Fruit fly (Drosophila melanogaster) whole organism, embryonic: ENCODE results near the gene CG1951.

ENCODE experiments used
- Awh ChIP-seq: fragments of 200-800 bp; sonication (Bioruptor generic); IDR thresholded peaks from 2 replicates; pipeline ENCODE4, ENCODE4 v1.3.6; 2022; ENCODE audit warnings: missing biosample characterization, missing genetic modification characterization
- CG12155 ChIP-seq: fragments of 200-800 bp; sonication (Bioruptor generic); optimal IDR thresholded peaks from 3 replicates; lab custom pipeline; 2016; ENCODE audit warnings: missing biosample characterization, missing genetic modification characterization
- CG14710 ChIP-seq: fragments of 200-800 bp; sonication (Bioruptor generic); optimal IDR thresholded peaks from 3 replicates; lab custom pipeline; 2019; ENCODE audit warnings: missing biosample characterization, mild to moderate bottlenecking, missing genetic modification characterization, moderate library complexity
- CG1602 ChIP-seq: fragments of 200-800 bp; sonication (Bioruptor generic); optimal IDR thresholded peaks from 3 replicates; lab custom pipeline; 2016; ENCODE audit warnings: missing biosample characterization, missing genetic modification characterization
- CG16779 ChIP-seq: fragments of 200-800 bp; sonication (Bioruptor generic); IDR thresholded peaks from 2 replicates; pipeline ENCODE4 v1.3.6; 2022; ENCODE audit warnings: missing biosample characterization, missing genetic modification characterization
- CG16813 ChIP-seq: fragments of 200-800 bp; sonication (Bioruptor generic); IDR thresholded peaks from 3 replicates; pipeline ENCODE4 v1.3.6; 2022; ENCODE audit warnings: missing biosample characterization, missing genetic modification characterization; ENCODE audit not compliant: partially characterized antibody
- CG2875 ChIP-seq: fragments of 200-800 bp; sonication (Bioruptor generic); optimal IDR thresholded peaks from 2 replicates; lab custom pipeline; 2017; ENCODE audit warnings: missing biosample characterization, mild to moderate bottlenecking, missing genetic modification characterization, missing genetic modification reagents
- CG34422 ChIP-seq: fragments of 200-800 bp; sonication (Bioruptor generic); IDR thresholded peaks from 3 replicates; pipeline ENCODE4 v1.3.6; 2022; ENCODE audit warnings: missing biosample characterization, missing genetic modification characterization
- CG3726 ChIP-seq: fragments of 200-800 bp; sonication (Bioruptor generic); IDR thresholded peaks from 3 replicates; pipeline ENCODE4, ENCODE4 v1.3.6; 2022; ENCODE audit warnings: missing biosample characterization, missing genetic modification characterization
- CG6791 ChIP-seq: fragments of 200-800 bp; sonication (Bioruptor generic); IDR thresholded peaks from 3 replicates; pipeline ENCODE4 v1.3.6; 2022; ENCODE audit warnings: missing biosample characterization, missing genetic modification characterization; ENCODE audit not compliant: partially characterized antibody
- CG7963 ChIP-seq: fragments of 200-800 bp; sonication (Bioruptor generic); IDR thresholded peaks from 3 replicates; pipeline ENCODE4 v1.3.6; 2022; ENCODE audit warnings: missing biosample characterization, missing genetic modification characterization; ENCODE audit not compliant: partially characterized antibody
- CG9932 ChIP-seq: fragments of 200-800 bp; sonication (Bioruptor generic); IDR thresholded peaks from 2 replicates; pipeline ENCODE4 v1.3.6; 2022; ENCODE audit warnings: missing biosample characterization, missing genetic modification characterization
- CoRest ChIP-seq: fragments of 200-800 bp; sonication (Bioruptor generic); optimal IDR thresholded peaks from 3 replicates; lab custom pipeline; 2018; ENCODE audit warnings: missing biosample characterization, mild to moderate bottlenecking, missing genetic modification characterization, moderate library complexity
- Deaf1 ChIP-seq: fragments of 200-800 bp; optimal IDR thresholded peaks from 3 replicates; lab custom pipeline; 2019; ENCODE audit warnings: missing biosample characterization, mild to moderate bottlenecking, missing genetic modification characterization, moderate library complexity
- E2f2 ChIP-seq: fragments of 200-800 bp; sonication (Bioruptor generic); IDR thresholded peaks from 2 replicates; pipeline ENCODE4 v1.3.6; 2022; ENCODE audit warnings: missing biosample characterization, missing genetic modification characterization
- Eip74EF ChIP-seq, 2 experiments: fragments of 200-800 bp in 1 of 2; fragments of >200 bp in 1 of 2; sonication (Bioruptor generic) in 1 of 2; optimal IDR thresholded peaks; 2 replicates each; lab custom pipeline; 2017 to 2019; ENCODE audit warnings: missing biosample characterization in 2 of 2, missing genetic modification characterization in 2 of 2, mild to moderate bottlenecking in 1 of 2, moderate library complexity in 1 of 2
- Elba2 ChIP-seq: fragments of 200-800 bp; sonication (Bioruptor generic); optimal IDR thresholded peaks from 3 replicates; lab custom pipeline; 2016; ENCODE audit warnings: missing biosample characterization, missing genetic modification characterization
- H15 ChIP-seq: fragments of 200-800 bp; sonication (Bioruptor generic); IDR thresholded peaks from 3 replicates; pipeline ENCODE4 v1.3.6; 2022; ENCODE audit warnings: missing biosample characterization, missing genetic modification characterization
- HHEX ChIP-seq: fragments of 200-800 bp; sonication (Bioruptor generic); optimal IDR thresholded peaks from 3 replicates; lab custom pipeline; 2017; ENCODE audit warnings: missing biosample characterization, mild to moderate bottlenecking, missing genetic modification characterization, missing genetic modification reagents
- Hmr ChIP-seq: fragments of 200-800 bp; sonication (Bioruptor generic); optimal IDR thresholded peaks from 3 replicates; lab custom pipeline; 2017; ENCODE audit warnings: mild to moderate bottlenecking, missing biosample characterization, missing genetic modification reagents, missing genetic modification characterization
- Kr ChIP-seq: fragments of 200-800 bp; sonication (Bioruptor generic); optimal IDR thresholded peaks from 2 replicates; lab custom pipeline; 2017; ENCODE audit warnings: missing biosample characterization, mild to moderate bottlenecking, missing genetic modification characterization
- Med ChIP-seq: fragments of 200-800 bp; sonication (Bioruptor generic); peaks from one replicate; lab custom pipeline; 2016; ENCODE audit warnings: missing biosample characterization, missing genetic modification characterization, mild to moderate bottlenecking, inconsistent platforms, moderate library complexity
- Myb ChIP-seq: fragments of 200-800 bp; sonication (Bioruptor generic); optimal IDR thresholded peaks from 2 replicates; lab custom pipeline; 2016; ENCODE audit warnings: missing biosample characterization, missing genetic modification characterization
- Nf-YB ChIP-seq: fragments of 200-800 bp; sonication (Bioruptor generic); optimal IDR thresholded peaks from 3 replicates; lab custom pipeline; 2019; ENCODE audit warnings: missing biosample characterization, mild to moderate bottlenecking, missing genetic modification characterization, moderate library complexity
- Pdp1 ChIP-seq, 2 experiments: fragments of 200-800 bp; sonication (Bioruptor generic); optimal IDR thresholded peaks; 3 replicates each; lab custom pipeline; 2016; ENCODE audit warnings: missing biosample characterization in 2 of 2, missing genetic modification characterization in 2 of 2, mild to moderate bottlenecking in 1 of 2, moderate library complexity in 1 of 2
- Xbp1 ChIP-seq: fragments of 200-800 bp; sonication (Bioruptor generic); optimal IDR thresholded peaks from 3 replicates; lab custom pipeline; 2016; ENCODE audit warnings: missing biosample characterization, mild to moderate bottlenecking, missing genetic modification characterization
- YL-1 ChIP-seq: fragments of 200-800 bp; sonication (Bioruptor generic); optimal IDR thresholded peaks from 3 replicates; lab custom pipeline; 2017; ENCODE audit warnings: missing biosample characterization, mild to moderate bottlenecking, missing genetic modification characterization
- amos ChIP-seq: fragments of 200-800 bp; sonication (Bioruptor generic); IDR thresholded peaks from 2 replicates; pipeline ENCODE4 v1.3.6; 2022; ENCODE audit warnings: missing biosample characterization, missing genetic modification characterization; ENCODE audit not compliant: partially characterized antibody
- ara ChIP-seq: fragments of 200-800 bp; sonication (Bioruptor generic); IDR thresholded peaks from 2 replicates; pipeline ENCODE4 v1.3.6; 2022; ENCODE audit warnings: missing biosample characterization, missing genetic modification characterization
- ato ChIP-seq: fragments of 200-800 bp; sonication (Bioruptor generic); IDR thresholded peaks from 2 replicates; pipeline ENCODE4 v1.3.6; 2022; ENCODE audit warnings: missing biosample characterization, missing genetic modification characterization; ENCODE audit not compliant: partially characterized antibody
- emc ChIP-seq: fragments of 200-800 bp; sonication (Bioruptor generic); optimal IDR thresholded peaks from 2 replicates; lab custom pipeline; 2016; ENCODE audit warnings: missing biosample characterization, missing genetic modification characterization
- eve ChIP-seq, 2 experiments: fragments of >200 bp; optimal IDR thresholded peaks; 2 replicates each; lab custom pipeline; 2017; ENCODE audit warnings: missing biosample characterization in 2 of 2, missing genetic modification characterization in 2 of 2
- exex ChIP-seq: fragments of 200-800 bp; sonication (Bioruptor generic); optimal IDR thresholded peaks from 4 replicates; lab custom pipeline; 2018; ENCODE audit warnings: missing biosample characterization, mild to moderate bottlenecking, missing genetic modification characterization, moderate library complexity
- fd64A ChIP-seq: fragments of 200-800 bp; sonication (Bioruptor generic); optimal IDR thresholded peaks from 3 replicates; lab custom pipeline; 2018; ENCODE audit warnings: missing biosample characterization, mild to moderate bottlenecking, missing genetic modification characterization
- gem ChIP-seq: fragments of 200-800 bp; sonication (Bioruptor generic); optimal IDR thresholded peaks from 2 replicates; lab custom pipeline; 2019; ENCODE audit warnings: missing biosample characterization, mild to moderate bottlenecking, missing genetic modification characterization, moderate library complexity
- hb ChIP-seq: fragments of 200-800 bp; sonication (Bioruptor generic); IDR thresholded peaks from 3 replicates; pipeline ENCODE4 v1.3.6; 2022; ENCODE audit warnings: missing biosample characterization, missing genetic modification characterization; ENCODE audit not compliant: partially characterized antibody
- mld ChIP-seq: fragments of 200-800 bp; sonication (Bioruptor generic); IDR thresholded peaks from 3 replicates; pipeline ENCODE4 v1.3.6; 2022; ENCODE audit warnings: missing biosample characterization, missing genetic modification characterization; ENCODE audit not compliant: partially characterized antibody
- nerfin-2 ChIP-seq: fragments of 200-800 bp; sonication (Bioruptor generic); IDR thresholded peaks from 2 replicates; pipeline ENCODE4 v1.3.6; 2022; ENCODE audit warnings: missing biosample characterization, missing genetic modification characterization; ENCODE audit not compliant: partially characterized antibody
- pho ChIP-seq: fragments of 200-800 bp; sonication (Bioruptor generic); optimal IDR thresholded peaks from 2 replicates; lab custom pipeline; 2016; ENCODE audit warnings: missing biosample characterization, missing genetic modification characterization
- pzg ChIP-seq: fragments of 200-800 bp; sonication (Bioruptor generic); optimal IDR thresholded peaks from 3 replicates; lab custom pipeline; 2018; ENCODE audit warnings: missing biosample characterization, mild to moderate bottlenecking, missing genetic modification characterization, moderate library complexity
- rib ChIP-seq: fragments of 200-800 bp; sonication (Bioruptor generic); IDR thresholded peaks from 2 replicates; pipeline ENCODE4 v1.3.6; 2022; ENCODE audit warnings: missing biosample characterization, missing genetic modification characterization
- row ChIP-seq: fragments of 200-800 bp; sonication (Bioruptor generic); IDR thresholded peaks from 3 replicates; pipeline ENCODE4 v1.3.6; 2022; ENCODE audit warnings: missing biosample characterization, missing genetic modification characterization
- sd ChIP-seq: fragments of 200-800 bp; sonication (Bioruptor generic); optimal IDR thresholded peaks from 3 replicates; lab custom pipeline; 2018; ENCODE audit warnings: missing biosample characterization, mild to moderate bottlenecking, missing genetic modification characterization, moderate library complexity
- sim ChIP-seq: fragments of 200-800 bp; sonication (Bioruptor generic); IDR thresholded peaks from 2 replicates; pipeline ENCODE4 v1.3.6; 2022; ENCODE audit warnings: missing biosample characterization, missing genetic modification characterization
- slbo ChIP-seq: fragments of 200-800 bp; sonication (Bioruptor generic); IDR thresholded peaks from 2 replicates; pipeline ENCODE4 v1.3.6; 2022; ENCODE audit warnings: missing biosample characterization, missing genetic modification characterization
- sna ChIP-seq: fragments of 200-800 bp; sonication (Bioruptor generic); IDR thresholded peaks from 2 replicates; pipeline ENCODE4 v1.3.6; 2022; ENCODE audit warnings: missing biosample characterization, missing genetic modification characterization; ENCODE audit not compliant: partially characterized antibody
- so ChIP-seq: fragments of 200-800 bp; sonication (Bioruptor generic); IDR thresholded peaks from 3 replicates; pipeline ENCODE4 v1.3.6; 2022; ENCODE audit warnings: missing biosample characterization, missing genetic modification characterization
- tgo ChIP-seq: fragments of 200-800 bp; sonication (Bioruptor generic); IDR thresholded peaks from 3 replicates; pipeline ENCODE4 v1.3.6; 2022; ENCODE audit warnings: missing biosample characterization, missing genetic modification characterization
- vvl ChIP-seq: fragments of 200-800 bp; sonication (Bioruptor generic); IDR thresholded peaks from 2 replicates; pipeline ENCODE4 v1.3.6; 2022; ENCODE audit warnings: missing biosample characterization, missing genetic modification characterization
- zfh1 ChIP-seq: fragments of 200-800 bp; sonication (Bioruptor generic); IDR thresholded peaks from 3 replicates; pipeline ENCODE4 v1.3.6; 2022; ENCODE audit warnings: missing biosample characterization, missing genetic modification characterization

CG1951 gene

DNA sequence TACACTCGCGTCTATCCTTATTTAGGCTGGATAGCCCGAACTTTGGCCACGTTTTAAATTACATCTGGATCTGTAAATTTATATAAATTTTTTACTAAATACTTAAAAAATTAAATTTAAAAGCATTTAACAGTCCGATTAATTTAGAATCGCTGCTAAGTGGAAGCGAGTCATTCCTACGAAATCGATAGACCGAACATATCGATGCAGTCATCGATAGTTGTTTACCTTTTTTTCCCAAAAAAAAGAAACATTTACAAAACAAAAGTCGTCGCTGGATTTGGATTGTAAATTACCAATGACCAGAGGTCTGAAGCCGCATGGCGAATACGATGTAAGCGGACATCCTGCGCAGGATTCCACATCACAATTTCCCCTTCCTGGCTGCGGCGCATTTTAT, 28.7 kb downstream of the CG1951 start, which contains the start of gene Sirt7 (continued):
- no peak for TF ChIP-seq sim
- peak; percentile 30; the same call in 1 of the 2 replicates for TF ChIP-seq E2f2 (GFP tag; lab: Robert Waterston, UW)
- TF ChIP-seq slbo = no peak
- no peak for TF ChIP-seq Kr (GFP tag; lab: Kevin White, UChicago)
- TF ChIP-seq Elba2 (GFP tag; lab: Kevin White, UChicago) = no peak
- TF ChIP-seq CG12155 = peak; percentile 5
- TF ChIP-seq mld (GFP tag; lab: Robert Waterston, UW) = peak; percentile 93
- TF ChIP-seq pho = no peak
- TF ChIP-seq CG2875 (GFP tag; lab: Kevin White, UChicago) = no peak
- TF ChIP-seq vvl (GFP tag; lab: Robert Waterston, UW) = peak; percentile 43; the same call in 1 of the 2 replicates
- TF ChIP-seq Xbp1 (GFP tag; lab: Kevin White, UChicago) = no peak
- peak; percentile 89; the same call in 2 of the 3 replicates for TF ChIP-seq CG7963 (GFP tag; lab: Robert Waterston, UW)
- no peak for TF ChIP-seq Deaf1 (tag; lab: Kevin White, UChicago)
- TF ChIP-seq CG9932 (GFP tag; lab: Robert Waterston, UW) = peak; percentile 29; the same call in 1 of the 2 replicates
- TF ChIP-seq Med (GFP tag; lab: Kevin White, UChicago) = peak; percentile 62
- TF ChIP-seq zfh1 (GFP tag; lab: Robert Waterston, UW) = no peak
- TF ChIP-seq sd = no peak
- TF ChIP-seq nerfin-2 (GFP tag; lab: Robert Waterston, UW) = peak; percentile 86
- peak; percentile 92 for TF ChIP-seq CG16813 (GFP tag; lab: Robert Waterston, UW)
- peak; percentile 94 for TF ChIP-seq sna (GFP tag; lab: Robert Waterston, UW)
- TF ChIP-seq emc (GFP tag; lab: Kevin White, UChicago) = no peak
- TF ChIP-seq H15 = no peak
- no peak for TF ChIP-seq Eip74EF (GFP tag; optimal IDR thresholded peaks at IDR 0.05; lab: Kevin White, UChicago)
- TF ChIP-seq row (GFP tag; lab: Robert Waterston, UW) = peak; percentile 55; the same call in 2 of the 3 replicates
- no peak for TF ChIP-seq CG1602 (GFP tag; lab: Kevin White, UChicago)
- TF ChIP-seq gem (tag; lab: Kevin White, UChicago) = no peak
- peak; percentile 51 for TF ChIP-seq pzg
- no peak for TF ChIP-seq Hmr (GFP tag; lab: Kevin White, UChicago)
- peak; percentile 64; the same call in 1 of the 3 replicates for TF ChIP-seq CG34422 (GFP tag; lab: Robert Waterston, UW)
- no peak for TF ChIP-seq Nf-YB (GFP tag; lab: Kevin White, UChicago)
- no peak for TF ChIP-seq fd64A (GFP tag; lab: Kevin White, UChicago)
- TF ChIP-seq Awh (GFP tag; lab: Robert Waterston, UW) = no peak
- no peak for TF ChIP-seq CG16779 (GFP tag; lab: Robert Waterston, UW)
- no peak for TF ChIP-seq HHEX (GFP tag; lab: Kevin White, UChicago)
- peak; percentile 97 for TF ChIP-seq CG6791
- peak; percentile 91 for TF ChIP-seq ato
- no peak for TF ChIP-seq CoRest
- TF ChIP-seq Myb = peak; percentile 30
- peak; percentile 19 for TF ChIP-seq exex
- TF ChIP-seq CG14710 (tag; lab: Kevin White, UChicago) = peak; percentile 49
- peak; percentile 86 for TF ChIP-seq hb (GFP tag; lab: Robert Waterston, UW)
- no peak for TF ChIP-seq tgo (GFP tag; lab: Robert Waterston, UW)
- TF ChIP-seq ara (GFP tag; lab: Robert Waterston, UW) = no peak
- TF ChIP-seq Pdp1 (GFP tag; optimal IDR thresholded peaks at IDR 0.05; lab: Kevin White, UChicago) = no peak
- no peak for TF ChIP-seq CG3726 (GFP tag; lab: Robert Waterston, UW)
- TF ChIP-seq rib (GFP tag; lab: Robert Waterston, UW) = no peak
- peak; percentile 40 for TF ChIP-seq YL-1 (GFP tag; lab: Kevin White, UChicago)
- TF ChIP-seq amos (GFP tag; lab: Robert Waterston, UW) = peak; percentile 95
- TF ChIP-seq so (GFP tag; lab: Robert Waterston, UW) = no peak
- TF ChIP-seq eve (GFP tag; optimal IDR thresholded peaks at IDR 0.05; lab: Kevin White, UChicago) = no peak
